Worm (Caenorhabditis elegans) whole organism, early embryonic: ENCODE measurements around the gene srj-27.

Experiments
- B0310.2 ChIP-seq: sonication (generic microtip); optimal IDR thresholded peaks from 2 replicates; lab custom pipeline; 2016; ENCODE audit warnings: mild to moderate bottlenecking, missing genetic modification characterization, missing compliant biosample characterization
- F13C5.2 ChIP-seq: sonication (generic microtip); optimal IDR thresholded peaks from 2 replicates; lab custom pipeline; 2017; ENCODE audit warnings: mild to moderate bottlenecking, missing genetic modification characterization, inconsistent platforms, missing compliant biosample characterization
- ama-1 ChIP-seq: fragments of 150-350 bp; optimal IDR thresholded peaks from 2 replicates; lab custom pipeline; 2014
- ets-7 ChIP-seq: sonication (generic microtip); optimal IDR thresholded peaks from 2 replicates; lab custom pipeline; 2016; ENCODE audit warnings: missing genotype, missing genetic modification characterization, missing compliant biosample characterization
- hmbx-1 ChIP-seq: sonication (generic microtip); optimal IDR thresholded peaks from 2 replicates; lab custom pipeline; 2016; ENCODE audit warnings: mild to moderate bottlenecking, missing genetic modification characterization, missing compliant biosample characterization
- hmg-4 ChIP-seq: fragments of 200-800 bp; sonication (Bioruptor generic); optimal IDR thresholded peaks from 2 replicates; lab custom pipeline; 2018; ENCODE audit warnings: mild to moderate bottlenecking, missing genetic modification characterization, missing compliant biosample characterization
- hnd-1 ChIP-seq: sonication (generic microtip); optimal IDR thresholded peaks from 2 replicates; lab custom pipeline; 2016; ENCODE audit warnings: missing genetic modification characterization, missing compliant biosample characterization
- tbx-37 ChIP-seq: fragments of 200-800 bp; sonication (Bioruptor generic); conservative IDR thresholded peaks from 2 replicates; pipeline ENCODE4 v1.3.6; 2022; ENCODE audit warnings: missing genetic modification reagents, missing genetic modification characterization, missing compliant biosample characterization
- tra-4 ChIP-seq: sonication (generic microtip); optimal IDR thresholded peaks from 2 replicates; lab custom pipeline; 2017; ENCODE audit warnings: missing genetic modification characterization, missing compliant biosample characterization

DNA sequence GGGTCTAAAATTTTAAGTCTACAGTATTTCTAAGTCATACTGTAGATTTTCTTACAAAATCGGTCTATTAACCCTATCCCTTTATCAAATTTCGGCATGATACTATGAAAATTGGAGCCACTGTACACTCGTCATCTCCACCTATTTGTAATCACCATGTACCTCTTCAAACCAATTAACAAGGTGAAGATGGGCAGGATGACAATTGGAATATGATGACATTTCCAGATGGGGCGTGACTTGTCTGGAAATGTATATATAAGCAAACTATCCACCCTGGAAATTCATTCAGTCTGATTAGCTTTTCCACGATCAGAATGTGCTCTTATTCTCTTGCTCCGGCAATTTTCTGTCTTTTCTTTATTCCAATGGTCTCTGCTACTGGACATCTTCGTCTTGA, 18.1 kb downstream of the srj-27 start, which contains the start of gene Y75B12A.2:
- TF ChIP-seq tra-4 (tag; lab: Kevin White, UChicago) = no peak
- TF ChIP-seq ama-1 (lab: Kevin White, UChicago) = no peak
- TF ChIP-seq tbx-37 (GFP tag; lab: Robert Waterston, UW) = no peak
- TF ChIP-seq B0310.2 (tag; lab: Kevin White, UChicago) = no peak
- TF ChIP-seq hnd-1 (tag; lab: Kevin White, UChicago) = no peak
- no peak for TF ChIP-seq hmbx-1
- TF ChIP-seq F13C5.2 (tag; lab: Kevin White, UChicago) = no peak
- no peak for TF ChIP-seq hmg-4 (GFP tag; lab: Kevin White, UChicago)
- TF ChIP-seq ets-7 = no peak
